Worm (Caenorhabditis elegans) whole organism, young adult: ENCODE results near the gene nstp-2.

Experiments
- B0336.3 ChIP-seq: fragments of 200-800 bp; sonication (Bioruptor generic); IDR thresholded peaks from 2 replicates; pipeline ENCODE4 v1.3.6; 2022; ENCODE audit warnings: missing genetic modification characterization, missing compliant biosample characterization
- D2030.7 ChIP-seq: fragments of 200-800 bp; sonication (Bioruptor generic); IDR thresholded peaks from 2 replicates; pipeline ENCODE4 v1.3.6; 2022; ENCODE audit warnings: missing genetic modification reagents, missing genetic modification characterization, missing compliant biosample characterization
- F10E7.11 ChIP-seq: sonication (generic microtip); optimal IDR thresholded peaks from 2 replicates; lab custom pipeline; 2017; ENCODE audit warnings: mild to moderate bottlenecking, missing genetic modification characterization, moderate library complexity, missing compliant biosample characterization
- F23B12.7 ChIP-seq: sonication (generic microtip); optimal IDR thresholded peaks from 2 replicates; lab custom pipeline; 2017; ENCODE audit warnings: missing genetic modification characterization, mild to moderate bottlenecking, missing compliant biosample characterization, antibody characterized with exemption, moderate library complexity; ENCODE audit not compliant: insufficient read depth
- F49E8.2 ChIP-seq: sonication (generic microtip); optimal IDR thresholded peaks from 3 replicates; lab custom pipeline; 2017; ENCODE audit warnings: missing genetic modification characterization, mild to moderate bottlenecking, missing compliant biosample characterization, antibody characterized with exemption, moderate library complexity; ENCODE audit not compliant: insufficient read depth
- F55B11.4 ChIP-seq: sonication (generic microtip); optimal IDR thresholded peaks from 2 replicates; lab custom pipeline; 2016; ENCODE audit warnings: missing compliant biosample characterization, missing genetic modification characterization, borderline replicate concordance; ENCODE audit not compliant: insufficient read depth
- F57C9.4 ChIP-seq: sonication (generic microtip); optimal IDR thresholded peaks from 2 replicates; lab custom pipeline; 2017; ENCODE audit warnings: mild to moderate bottlenecking, missing genetic modification characterization, missing compliant biosample characterization
- Y56A3A.18 ChIP-seq: fragments of 200-800 bp; sonication (Bioruptor generic); IDR thresholded peaks from 2 replicates; pipeline ENCODE4 v1.3.6; 2022; ENCODE audit warnings: missing genetic modification reagents, missing genetic modification characterization, missing compliant biosample characterization
- Y95B8A.8 ChIP-seq: fragments of 200-800 bp; sonication (Bioruptor generic); IDR thresholded peaks from 2 replicates; pipeline ENCODE4 v1.3.6; 2022; ENCODE audit warnings: missing genetic modification reagents, missing genetic modification characterization, missing compliant biosample characterization
- athp-1 ChIP-seq: sonication (generic microtip); optimal IDR thresholded peaks from 2 replicates; lab custom pipeline; 2017; ENCODE audit warnings: mild to moderate bottlenecking, missing genetic modification characterization, missing compliant biosample characterization
- attf-3 ChIP-seq: fragments of 200-800 bp; sonication (Bioruptor generic); conservative IDR thresholded peaks from 2 replicates; pipeline ENCODE4 v1.3.6; 2022; ENCODE audit warnings: missing genetic modification reagents, missing genetic modification characterization, missing compliant biosample characterization
- attf-5 ChIP-seq: fragments of 200-800 bp; sonication (Bioruptor generic); optimal IDR thresholded peaks from 2 replicates; lab custom pipeline; 2018; ENCODE audit warnings: mild to moderate bottlenecking, missing genetic modification characterization, missing compliant biosample characterization
- ceh-27 ChIP-seq: fragments of 200-800 bp; sonication (Bioruptor generic); optimal IDR thresholded peaks from 2 replicates; lab custom pipeline; 2018; ENCODE audit warnings: mild to moderate bottlenecking, missing genetic modification characterization, moderate library complexity, missing compliant biosample characterization
- dpl-1 ChIP-seq: fragments of 150-350 bp; optimal IDR thresholded peaks from 2 replicates; lab custom pipeline; 2014; ENCODE audit warnings: missing biosample characterization, missing genetic modification reagents, missing genetic modification characterization
- efl-1 ChIP-seq: fragments of 150-350 bp; optimal IDR thresholded peaks from 2 replicates; lab custom pipeline; 2014; ENCODE audit warnings: missing biosample characterization, missing genetic modification reagents, missing genetic modification characterization
- egrh-3 ChIP-seq: fragments of 200-800 bp; sonication (Bioruptor generic); IDR thresholded peaks from 2 replicates; pipeline ENCODE4 v1.3.6; 2022; ENCODE audit warnings: missing genetic modification reagents, missing genetic modification characterization, missing compliant biosample characterization
- ekl-4 ChIP-seq: fragments of 200-800 bp; sonication (Bioruptor generic); IDR thresholded peaks from 2 replicates; pipeline ENCODE4 v1.3.6; 2022; ENCODE audit warnings: missing genetic modification reagents, missing genetic modification characterization, missing compliant biosample characterization
- hlh-12 ChIP-seq: sonication (generic microtip); optimal IDR thresholded peaks from 2 replicates; lab custom pipeline; 2016; ENCODE audit warnings: missing genetic modification characterization, missing compliant biosample characterization
- hmg-1.2 ChIP-seq: fragments of 200-800 bp; sonication (Bioruptor generic); IDR thresholded peaks from 2 replicates; pipeline ENCODE4 v1.3.6; 2022; ENCODE audit warnings: missing genetic modification reagents, missing genetic modification characterization, missing compliant biosample characterization
- let-607 ChIP-seq, 2 experiments: fragments of 200-800 bp in 1 of 2; sonication (Bioruptor generic) in 1 of 2; sonication (generic microtip) in 1 of 2; optimal IDR thresholded peaks; 2 replicates each; lab custom pipeline; 2016 to 2018; ENCODE audit warnings: mild to moderate bottlenecking in 2 of 2, missing compliant biosample characterization in 2 of 2, missing genetic modification characterization in 2 of 2, moderate library complexity in 2 of 2, missing genotype in 1 of 2
- mcd-1 ChIP-seq: fragments of 200-800 bp; sonication (Bioruptor generic); IDR thresholded peaks from 2 replicates; pipeline ENCODE4 v1.3.6; 2022; ENCODE audit warnings: missing genetic modification reagents, missing genetic modification characterization, missing compliant biosample characterization
- nfya-2 ChIP-seq: fragments of 200-800 bp; sonication (Bioruptor generic); IDR thresholded peaks from 2 replicates; pipeline ENCODE4 v1.3.6; 2022; ENCODE audit warnings: missing genetic modification reagents, missing genetic modification characterization, missing compliant biosample characterization
- nhr-80 ChIP-seq: sonication (generic microtip); optimal IDR thresholded peaks from 2 replicates; lab custom pipeline; 2016; ENCODE audit warnings: missing genetic modification characterization, missing compliant biosample characterization
- pbrm-1 ChIP-seq: fragments of 200-800 bp; sonication (Bioruptor generic); IDR thresholded peaks from 2 replicates; pipeline ENCODE4 v1.3.6; 2022; ENCODE audit warnings: missing genetic modification reagents, missing genetic modification characterization, missing compliant biosample characterization
- pha-4 ChIP-seq: fragments of 150-350 bp; sonication (generic microtip); optimal IDR thresholded peaks from 2 replicates; lab custom pipeline; 2014; ENCODE audit warnings: missing biosample characterization, missing genetic modification reagents, missing genetic modification characterization
- rec-8 ChIP-seq, 2 experiments: sonication (generic microtip); optimal IDR thresholded peaks; 2 replicates each; lab custom pipeline; 2016; ENCODE audit warnings: mild to moderate bottlenecking in 2 of 2, missing genetic modification characterization in 2 of 2, missing genetic modification reagents in 2 of 2, missing genotype in 2 of 2, missing biosample characterization in 1 of 2, missing compliant biosample characterization in 1 of 2, moderate library complexity in 1 of 2
- unc-130 ChIP-seq: sonication (generic microtip); optimal IDR thresholded peaks from 2 replicates; lab custom pipeline; 2016; ENCODE audit warnings: missing genetic modification reagents, missing genetic modification characterization, missing compliant biosample characterization
- xnd-1 ChIP-seq: sonication (generic microtip); optimal IDR thresholded peaks from 2 replicates; lab custom pipeline; 2016; ENCODE audit warnings: missing genotype, missing genetic modification reagents, missing genetic modification characterization, missing compliant biosample characterization
- ztf-22 ChIP-seq: fragments of 200-800 bp; sonication (Bioruptor generic); optimal IDR thresholded peaks from 2 replicates; lab custom pipeline; 2018; ENCODE audit warnings: mild to moderate bottlenecking, missing genetic modification characterization, moderate library complexity, missing compliant biosample characterization

Gene nstp-2

ce11 chrIV:6648625-6649024 lies 42.6 kb upstream of the nstp-2 start:
- TF ChIP-seq attf-3 (GFP tag; lab: Robert Waterston, UW) = no peak
- TF ChIP-seq hmg-1.2 (GFP tag; lab: Robert Waterston, UW) = peak; percentile 77
- no peak for TF ChIP-seq pha-4

DNA sequence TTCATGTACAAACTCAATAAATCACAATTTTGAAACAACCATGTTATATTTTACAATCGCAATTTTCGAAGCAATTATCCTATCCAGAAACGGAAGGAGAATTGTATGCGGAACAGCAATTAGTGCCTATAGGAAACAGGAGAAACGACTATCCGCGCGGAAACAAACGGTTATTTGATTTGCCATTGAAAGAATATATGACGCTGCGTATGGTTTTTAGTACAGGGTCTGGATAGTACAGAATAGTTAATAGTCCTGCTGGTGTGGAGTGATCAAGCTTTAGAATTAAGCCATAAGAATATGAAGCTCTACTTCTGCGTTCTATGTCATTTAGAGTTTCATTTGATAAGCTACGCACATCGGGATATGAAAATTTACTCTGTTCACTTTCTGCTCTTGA lies 40.9 kb upstream of the nstp-2 start:
- TF ChIP-seq efl-1 (no peak), F23B12.7 (tag; lab: Kevin White, UChicago) (no peak), dpl-1 (GFP tag; lab: Kevin White, UChicago) (no peak), unc-130 (no peak), D2030.7 (GFP tag; lab: Robert Waterston, UW) (no peak), nfya-2 (no peak), ekl-4 (no peak), pbrm-1 (GFP tag; lab: Robert Waterston, UW) (no peak)

- TF ChIP-seq ztf-22 (GFP tag; lab: Kevin White, UChicago) (no peak), Y95B8A.8 (no peak), ceh-27 (GFP tag; lab: Kevin White, UChicago) (peak; percentile 43), F57C9.4 (tag; lab: Kevin White, UChicago) (no peak), egrh-3 (GFP tag; lab: Robert Waterston, UW) (no peak), attf-5 (GFP tag; lab: Kevin White, UChicago) (peak; percentile 17), mcd-1 (GFP tag; lab: Robert Waterston, UW) (peak; percentile 28; the same call in 1 of the 2 replicates), nhr-80 (tag; lab: Kevin White, UChicago) (no peak), B0336.3 (peak; percentile 54; the same call in 1 of the 2 replicates), hmg-1.2 (GFP tag; lab: Robert Waterston, UW) (peak; percentile 48; the same call in 1 of the 2 replicates)
These were observed 40.1 kb upstream of the nstp-2 start, which contains the start of gene hil-7 for ce11 chrIV:6645867-6646655. TSS of gene hil-7 (plus strand) at chrIV:6646312.

DNA sequence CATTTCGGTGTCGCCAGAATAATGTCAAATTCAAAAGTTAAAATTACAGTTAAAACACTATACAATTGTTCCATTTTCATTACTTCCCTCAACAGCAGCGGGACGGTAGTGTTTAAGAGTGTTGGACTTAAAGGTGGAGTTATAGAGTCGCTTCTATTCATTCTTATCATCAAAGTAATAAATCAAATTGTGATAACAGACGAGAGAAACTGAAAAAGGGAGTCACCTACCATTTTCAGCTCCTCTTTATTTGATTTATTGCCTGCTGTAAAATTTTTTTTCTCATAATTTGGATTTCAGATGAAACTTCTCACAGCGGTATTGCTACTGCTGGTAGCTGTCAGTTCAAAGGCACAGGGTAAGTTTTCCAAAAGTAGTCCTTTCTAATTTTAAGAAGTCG lies 33.9 kb upstream of the nstp-2 start, which contains the start of gene C01B10.6:
C01B10.6 (plus strand) TSS at position 301 of the 400 bp plus-strand sequence.
- TF ChIP-seq hlh-12 (no peak), ceh-27 (GFP tag; lab: Kevin White, UChicago) (no peak), efl-1 (no peak), F23B12.7 (tag; lab: Kevin White, UChicago) (no peak), xnd-1 (tag; lab: Kevin White, UChicago) (no peak)

ce11 chrIV:6638256-6638655 lies 32.3 kb upstream of the nstp-2 start, which contains the start of gene C01B10.7:
TSS of gene C01B10.7 (plus strand) at chrIV:6638556.
- TF ChIP-seq Y95B8A.8 (no peak), athp-1 (tag; lab: Kevin White, UChicago) (no peak), rec-8 (tag; optimal IDR thresholded peaks at IDR 0.05; lab: Kevin White, UChicago) (no peak), Y56A3A.18 (GFP tag; lab: Robert Waterston, UW) (no peak), nhr-80 (tag; lab: Kevin White, UChicago) (no peak), F10E7.11 (tag; lab: Kevin White, UChicago) (no peak), F55B11.4 (tag; lab: Kevin White, UChicago) (no peak), let-607 (tag; optimal IDR thresholded peaks at IDR 0.05; lab: Kevin White, UChicago) (no peak), F49E8.2 (no peak)
